Fruit fly (Drosophila melanogaster) ovary, adult (tissue): ENCODE results near the gene JIL-1.
"Not testable (repeated sequence)": the region's sequence is repeated elsewhere in the genome, so short reads cannot be mapped to it uniquely, and the experiment has no call there.

ENCODE experiments used
- CG17801 ChIP-seq: fragments of 200-800 bp; optimal IDR thresholded peaks from 2 replicates; lab custom pipeline; 2019; ENCODE audit warnings: missing biosample characterization, mild to moderate bottlenecking, missing genetic modification characterization, moderate library complexity; ENCODE audit not compliant: partially characterized antibody

Gene JIL-1

DNA sequence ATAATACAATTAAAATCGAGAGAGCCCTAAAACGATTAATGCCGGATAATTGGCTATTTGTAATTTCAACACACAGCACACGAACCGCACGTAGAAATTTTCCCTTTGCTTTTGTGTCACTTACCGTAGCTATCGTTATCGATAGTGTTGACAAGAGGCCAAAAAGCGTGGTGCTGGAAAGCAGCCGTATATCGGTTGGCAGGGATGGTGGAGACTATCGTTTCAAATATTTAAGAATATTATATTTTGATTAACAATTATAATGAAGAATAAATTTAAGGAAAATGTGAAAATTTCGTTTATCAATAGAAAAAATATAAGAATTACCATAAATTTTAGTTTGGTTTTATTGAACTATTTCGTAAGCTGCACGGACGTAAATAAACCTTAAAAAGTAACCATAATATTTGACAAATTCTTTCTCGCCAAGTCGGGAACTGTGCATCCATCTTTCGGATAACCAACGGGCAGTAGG is at the start of gene JIL-1:
Gene JIL-1, minus strand, starts transcription at position 148 of the 475 bp plus-strand sequence.
- TF ChIP-seq CG17801 (GFP tag; lab: Kevin White, UChicago), result peak; percentile 54

DNA sequence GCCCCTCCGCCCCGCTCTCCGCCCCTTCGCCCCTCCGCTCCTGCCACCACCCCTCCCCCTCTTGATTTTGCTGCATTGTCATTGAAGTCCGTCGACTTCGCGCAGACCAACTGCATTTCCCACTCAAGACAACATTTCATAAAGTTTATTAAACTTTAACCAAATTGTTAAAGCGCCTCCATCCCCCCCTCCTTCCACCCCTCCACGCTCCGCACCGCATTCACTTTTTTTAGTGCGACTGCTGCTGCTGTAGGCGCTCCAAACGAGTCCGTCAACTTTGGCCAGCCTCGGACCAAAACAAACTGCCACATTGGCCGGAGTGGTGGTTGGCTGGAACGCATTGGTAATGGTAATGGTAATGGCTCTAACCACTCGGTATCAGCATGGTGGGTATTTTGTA is 45.9 kb upstream of the JIL-1 start:
- TF ChIP-seq CG17801 (GFP tag; lab: Kevin White, UChicago), result no peak

DNA sequence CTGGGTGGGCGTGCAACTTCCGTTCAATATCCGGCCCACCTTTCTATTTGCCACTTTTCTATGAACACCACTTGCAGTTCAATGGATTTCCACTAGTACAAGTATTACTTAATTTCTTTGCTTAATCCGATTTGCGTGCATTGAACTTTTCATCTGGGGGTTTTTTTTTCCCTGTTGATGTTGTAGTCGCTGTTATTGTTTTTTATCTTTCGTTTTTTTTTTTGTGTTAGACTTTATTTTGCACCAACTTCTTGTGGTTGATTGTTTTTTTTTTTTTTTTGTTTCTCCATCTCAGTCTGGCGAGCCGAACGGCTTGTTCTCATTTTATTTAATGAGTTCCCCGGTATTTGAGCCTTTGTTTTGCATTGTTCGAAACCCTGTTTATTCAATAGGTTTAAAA is 43.4 kb upstream of the JIL-1 start:
- no peak for TF ChIP-seq CG17801 (GFP tag; lab: Kevin White, UChicago)

DNA sequence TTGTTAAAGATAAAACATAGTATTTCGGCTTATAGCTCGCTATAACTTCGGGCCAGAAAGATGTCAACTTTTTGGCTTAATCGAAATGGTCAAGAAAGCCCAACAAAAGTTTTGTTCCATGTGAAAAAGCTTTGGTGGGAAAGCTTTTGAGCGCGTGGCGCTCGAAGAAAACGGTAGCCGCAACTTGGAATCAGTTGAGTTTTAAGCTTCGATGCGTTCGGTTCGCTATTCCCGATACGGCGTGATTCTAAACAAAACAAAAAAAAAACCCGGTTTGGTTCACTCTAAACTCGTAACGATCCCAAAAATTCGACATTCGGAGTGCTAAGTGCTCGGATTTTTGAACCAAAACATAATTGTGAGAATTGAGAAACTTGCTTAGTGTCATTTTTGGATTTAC is 42.9 kb upstream of the JIL-1 start, which contains the start of gene IRSp53:
Gene IRSp53, plus strand, starts transcription at position 204 of the 400 bp plus-strand sequence.
- TF ChIP-seq CG17801 (GFP tag; lab: Kevin White, UChicago), result no peak

DNA sequence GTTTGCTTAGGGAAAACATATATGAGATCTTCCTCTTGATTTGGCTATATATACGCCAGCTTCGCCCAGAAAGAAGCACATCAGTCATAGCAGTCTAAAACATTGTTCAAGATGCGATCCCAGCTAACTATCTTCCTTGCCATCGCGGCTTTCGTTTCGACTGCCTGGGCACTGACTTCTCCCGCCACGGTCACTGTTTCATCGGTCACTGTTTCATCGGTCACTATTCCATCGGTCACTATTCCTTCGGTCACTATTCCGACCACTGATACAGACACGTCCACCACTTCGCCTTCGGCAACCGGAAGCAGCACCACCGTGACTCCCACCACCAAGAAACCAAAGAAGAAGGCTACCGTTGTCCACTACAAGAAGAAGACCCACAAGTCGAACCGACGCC is 41.9 kb upstream of the JIL-1 start, which contains the start of gene CG14143:
Gene CG14143, plus strand, starts transcription at position 102 of the 400 bp plus-strand sequence.
- TF ChIP-seq CG17801 (GFP tag; lab: Kevin White, UChicago), result not testable (repeated sequence)

DNA sequence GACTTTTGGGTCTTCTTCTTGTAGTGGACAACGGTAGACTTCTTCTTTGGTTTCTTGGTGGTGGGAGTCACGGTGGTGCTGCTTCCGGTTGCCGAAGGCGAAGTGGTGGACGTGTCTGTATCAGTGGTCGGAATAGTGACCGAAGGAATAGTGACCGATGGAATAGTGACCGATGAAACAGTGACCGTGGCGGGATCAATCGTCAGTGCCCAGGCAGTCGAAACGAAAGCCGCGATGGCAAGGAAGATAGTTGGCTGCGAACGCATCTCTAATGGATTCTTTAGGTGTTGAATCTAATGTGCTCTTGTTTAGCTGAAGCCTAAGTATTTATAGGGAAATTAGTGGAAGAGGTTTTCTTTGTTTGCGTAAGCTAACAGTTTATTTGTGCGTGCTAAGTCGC is 39.1 kb upstream of the JIL-1 start, which contains the start of gene CG32074:
Gene CG32074, minus strand, starts transcription at position 268 of the 400 bp plus-strand sequence.
- not testable (repeated sequence) for TF ChIP-seq CG17801 (GFP tag; lab: Kevin White, UChicago)

DNA sequence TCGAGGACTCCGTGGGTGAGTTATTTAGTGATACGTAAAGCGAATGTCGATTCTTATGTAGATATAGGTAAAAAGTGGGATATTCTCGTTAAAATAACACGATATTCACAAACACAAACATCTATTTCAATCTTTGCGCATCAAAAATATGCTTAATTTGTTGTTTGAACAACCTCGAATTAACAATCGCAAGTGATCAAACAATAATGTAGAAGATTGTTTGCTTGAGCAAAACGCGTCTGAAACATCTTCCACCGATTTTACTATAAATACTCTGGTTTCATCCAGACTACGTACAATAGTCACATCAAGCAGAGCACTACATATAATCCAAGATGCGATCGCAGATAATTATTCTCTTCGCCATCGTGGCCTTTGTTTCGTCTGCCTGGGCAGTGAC is 37.5 kb upstream of the JIL-1 start, which contains the start of gene nol:
Gene nol, plus strand, starts transcription at position 301 of the 400 bp plus-strand sequence.
- no peak for TF ChIP-seq CG17801 (GFP tag; lab: Kevin White, UChicago)

DNA sequence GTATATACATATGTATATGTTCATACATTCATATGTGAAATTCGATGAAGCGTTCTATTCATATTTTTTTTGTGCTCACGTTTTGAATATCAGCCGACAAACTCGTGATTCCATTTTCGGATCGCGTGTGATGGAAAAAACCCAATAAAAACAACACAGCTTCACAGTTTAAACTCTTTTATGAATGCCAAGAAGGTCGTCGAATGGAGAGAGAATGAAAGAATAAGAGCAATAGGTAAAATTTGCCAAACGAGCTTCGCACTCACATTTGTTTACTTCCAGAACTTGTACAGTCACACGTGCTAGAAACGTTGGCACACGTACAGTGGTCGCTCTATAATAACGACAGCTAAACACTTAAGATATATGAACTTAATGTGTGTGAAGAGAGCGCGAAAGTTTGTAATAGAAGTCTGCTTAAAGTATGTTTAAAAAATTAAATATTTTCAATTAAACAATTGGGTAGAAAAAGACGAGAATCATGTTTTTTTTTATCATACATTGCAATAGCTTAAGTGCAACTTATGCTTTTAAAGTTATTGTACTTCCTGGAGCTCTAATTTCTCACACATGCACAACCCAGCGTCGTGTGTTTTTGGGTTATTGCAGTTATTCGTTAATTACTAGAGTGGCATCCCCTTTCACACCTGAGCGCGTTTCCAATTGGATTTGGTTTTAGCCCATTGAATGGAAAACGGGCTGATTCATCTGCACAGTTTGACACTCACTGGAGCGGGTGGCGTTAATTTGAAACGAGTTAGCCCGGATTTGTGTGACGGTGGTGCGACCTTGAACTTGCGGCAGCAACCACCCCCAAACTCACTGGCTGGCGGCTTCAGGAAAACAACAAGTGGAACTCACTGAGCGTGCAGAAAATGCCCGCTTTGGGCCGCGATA is 32.9 kb upstream of the JIL-1 start:
- peak; percentile 72 for TF ChIP-seq CG17801 (GFP tag; lab: Kevin White, UChicago)

DNA sequence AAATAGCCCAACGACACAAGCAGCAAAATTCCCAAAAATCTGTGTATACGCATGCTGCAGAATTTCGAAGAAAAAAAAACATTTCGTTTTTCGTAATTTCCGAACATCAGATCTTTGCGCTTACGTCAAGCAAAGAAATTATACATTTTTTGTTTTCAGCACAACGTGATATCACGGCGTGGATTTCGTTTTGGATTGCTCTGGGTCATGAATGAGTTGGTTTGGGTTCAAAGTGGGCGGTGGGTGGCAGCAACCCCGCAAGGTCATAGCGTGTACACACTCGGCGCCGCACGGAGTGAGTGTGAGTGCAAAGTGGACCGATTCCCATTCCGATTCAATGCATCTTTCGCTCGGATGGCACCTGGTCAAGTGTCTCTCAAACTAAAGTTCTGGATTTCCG is 31.8 kb upstream of the JIL-1 start:
- TF ChIP-seq CG17801 (GFP tag; lab: Kevin White, UChicago), result no peak

DNA sequence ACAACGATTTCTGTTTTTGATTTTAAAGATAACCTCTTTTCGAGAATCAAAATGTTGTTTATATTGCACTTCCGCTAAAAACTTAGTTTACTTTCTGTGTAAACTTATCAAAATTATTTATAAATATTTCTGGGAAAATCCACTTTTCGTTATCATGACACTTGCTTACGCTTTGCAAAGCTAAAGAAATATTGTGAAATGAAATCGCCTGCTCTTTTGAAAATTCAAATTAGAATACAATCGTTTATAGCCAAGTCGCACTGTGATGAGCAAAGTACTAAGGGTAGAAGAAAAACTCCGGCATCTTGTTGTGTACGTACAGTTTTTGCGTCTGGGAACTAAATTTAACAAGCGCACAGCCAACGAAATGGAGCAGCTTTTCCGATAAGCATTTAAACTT is 31.4 kb upstream of the JIL-1 start:
- no peak for TF ChIP-seq CG17801 (GFP tag; lab: Kevin White, UChicago)

DNA sequence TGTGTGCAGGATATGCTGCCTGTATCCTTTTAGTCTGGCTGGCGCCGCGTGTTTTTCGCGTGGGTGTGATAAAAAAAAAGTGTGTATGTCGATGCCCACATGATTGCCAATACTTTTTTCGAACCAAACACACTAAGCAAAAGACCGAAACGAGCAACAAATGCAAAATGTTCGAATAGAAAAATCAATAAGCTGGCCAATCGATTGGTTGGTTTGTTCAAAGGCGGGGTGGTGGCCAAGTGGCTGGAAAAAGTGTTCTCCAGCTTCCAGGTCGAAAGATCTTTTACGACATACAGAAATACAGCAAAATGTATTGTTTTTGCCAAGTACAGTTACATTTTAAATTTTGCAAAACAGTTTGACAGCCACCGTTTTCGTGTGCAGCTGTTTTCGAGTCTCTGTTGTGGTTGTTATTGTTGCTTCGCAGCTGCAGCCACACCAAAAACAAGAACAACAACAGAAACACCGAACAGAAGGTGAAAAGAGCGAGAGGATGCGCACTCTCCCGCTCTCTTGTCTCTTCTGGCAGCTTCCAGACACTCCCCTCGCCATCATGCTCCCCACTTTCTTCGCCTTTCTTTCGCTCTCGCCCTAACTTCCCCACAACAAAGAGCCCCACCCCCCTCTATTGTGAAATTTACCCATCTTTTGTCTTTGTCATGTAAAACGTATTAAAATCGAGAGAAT is 30.7 kb upstream of the JIL-1 start:
- TF ChIP-seq CG17801 (GFP tag; lab: Kevin White, UChicago), result no peak

DNA sequence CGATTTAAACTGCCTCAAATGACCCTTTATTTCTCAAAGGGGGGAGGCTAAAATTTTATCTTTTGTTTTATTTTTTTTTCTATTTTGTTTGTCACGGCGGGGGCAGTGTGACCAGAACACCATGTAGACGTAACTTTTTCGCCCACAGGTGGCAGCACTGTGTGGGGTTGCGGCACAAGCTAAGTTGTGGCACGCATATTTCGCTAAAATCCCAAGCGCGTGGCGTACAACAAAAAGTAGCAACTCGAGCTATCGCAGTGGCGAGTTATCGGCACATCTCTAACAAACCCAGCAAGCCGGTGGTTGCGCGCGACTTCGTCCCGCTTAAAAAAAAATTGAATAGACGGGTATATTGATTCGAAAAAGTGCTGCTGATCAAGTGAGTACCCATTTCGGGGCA is 30.1 kb upstream of the JIL-1 start, which contains the start of the genes Ufd1 and NaPi-III:
Gene Ufd1, minus strand, starts transcription at position 129 of the 400 bp plus-strand sequence.
Gene NaPi-III, plus strand, starts transcription at position 261 of the 400 bp plus-strand sequence.
- TF ChIP-seq CG17801 (GFP tag; lab: Kevin White, UChicago), result peak; percentile 53

DNA sequence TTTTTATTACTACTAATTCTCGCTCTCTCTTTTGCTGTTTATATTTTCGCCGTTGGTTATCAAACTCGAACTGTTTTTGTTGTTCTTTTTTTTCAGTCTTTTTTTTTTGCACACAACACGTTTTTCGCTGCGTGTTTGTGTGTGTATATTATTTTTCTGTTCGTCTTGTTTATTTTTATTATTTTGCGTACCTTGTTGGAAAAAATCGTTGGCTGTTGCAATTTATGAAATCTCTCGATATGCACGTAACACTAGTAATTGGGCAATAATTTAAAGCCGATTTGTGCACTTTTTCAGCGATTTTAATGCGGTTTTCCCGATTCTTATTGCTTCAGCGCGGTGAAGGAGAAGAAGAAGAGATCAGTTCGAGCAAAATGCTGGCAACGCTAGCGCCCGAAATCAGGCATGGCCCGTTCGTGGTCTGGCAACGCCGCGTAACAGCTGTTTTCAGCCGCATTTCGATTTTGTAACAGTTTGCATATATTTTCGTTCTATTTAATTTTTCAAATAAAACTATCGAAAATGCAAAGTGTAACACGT is 27.5 kb upstream of the JIL-1 start, which contains the start of the genes FoxK and mRpL2:
Gene FoxK, minus strand, starts transcription at position 365 of the 540 bp plus-strand sequence.
Gene mRpL2, plus strand, starts transcription at position 429 of the 540 bp plus-strand sequence.
- TF ChIP-seq CG17801 (GFP tag; lab: Kevin White, UChicago), result peak; percentile 82

DNA sequence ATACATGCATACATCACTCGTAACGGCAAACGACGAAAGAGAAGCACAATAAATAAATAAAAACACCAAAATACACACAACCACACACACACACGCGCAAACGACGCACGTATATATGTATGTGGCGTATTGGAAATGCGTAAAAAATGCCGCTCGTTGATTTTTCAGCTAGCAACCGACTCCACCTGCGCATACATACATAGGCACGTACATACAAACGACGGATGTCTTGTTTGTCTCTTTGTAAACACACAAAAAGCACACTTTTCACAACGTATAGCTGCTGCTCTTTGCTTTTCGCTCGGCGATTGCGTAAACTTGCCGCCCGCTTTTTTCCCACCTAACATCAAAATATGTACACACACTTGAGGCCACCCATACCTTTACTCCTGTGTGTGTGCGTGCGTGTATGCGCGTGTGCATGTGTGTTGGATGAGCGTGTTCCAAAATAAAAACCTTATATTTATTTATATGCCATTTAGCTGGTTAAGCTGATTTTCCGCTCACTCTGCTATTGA is 27.0 kb upstream of the JIL-1 start:
- TF ChIP-seq CG17801 (GFP tag; lab: Kevin White, UChicago), result no peak
